Fruit fly (Drosophila melanogaster) Kc167 (cell line): Measurements from ENCODE around the gene Glut4EF.

Experiments used
- Myc ChIP-seq: fragments of >200 bp; optimal IDR thresholded peaks from 2 replicates; lab custom pipeline; 2017; ENCODE audit warnings: missing external identifiers
- Sin3A ChIP-seq: fragments of >200 bp; optimal IDR thresholded peaks from 2 replicates; lab custom pipeline; 2018; ENCODE audit warnings: missing external identifiers
- h ChIP-seq: fragments of >200 bp; optimal IDR thresholded peaks from 3 replicates; lab custom pipeline; 2018; ENCODE audit warnings: missing external identifiers
- insv ChIP-seq: fragments of >200 bp; optimal IDR thresholded peaks from 3 replicates; lab custom pipeline; 2018; ENCODE audit warnings: missing external identifiers
- psq ChIP-seq: fragments of >200 bp; optimal IDR thresholded peaks from 2 replicates; lab custom pipeline; 2017; ENCODE audit warnings: missing external identifiers
- ttk ChIP-seq: sonication (Bioruptor generic); optimal IDR thresholded peaks from 2 replicates; lab custom pipeline; 2017; ENCODE audit warnings: missing external identifiers

Glut4EF gene

DNA sequence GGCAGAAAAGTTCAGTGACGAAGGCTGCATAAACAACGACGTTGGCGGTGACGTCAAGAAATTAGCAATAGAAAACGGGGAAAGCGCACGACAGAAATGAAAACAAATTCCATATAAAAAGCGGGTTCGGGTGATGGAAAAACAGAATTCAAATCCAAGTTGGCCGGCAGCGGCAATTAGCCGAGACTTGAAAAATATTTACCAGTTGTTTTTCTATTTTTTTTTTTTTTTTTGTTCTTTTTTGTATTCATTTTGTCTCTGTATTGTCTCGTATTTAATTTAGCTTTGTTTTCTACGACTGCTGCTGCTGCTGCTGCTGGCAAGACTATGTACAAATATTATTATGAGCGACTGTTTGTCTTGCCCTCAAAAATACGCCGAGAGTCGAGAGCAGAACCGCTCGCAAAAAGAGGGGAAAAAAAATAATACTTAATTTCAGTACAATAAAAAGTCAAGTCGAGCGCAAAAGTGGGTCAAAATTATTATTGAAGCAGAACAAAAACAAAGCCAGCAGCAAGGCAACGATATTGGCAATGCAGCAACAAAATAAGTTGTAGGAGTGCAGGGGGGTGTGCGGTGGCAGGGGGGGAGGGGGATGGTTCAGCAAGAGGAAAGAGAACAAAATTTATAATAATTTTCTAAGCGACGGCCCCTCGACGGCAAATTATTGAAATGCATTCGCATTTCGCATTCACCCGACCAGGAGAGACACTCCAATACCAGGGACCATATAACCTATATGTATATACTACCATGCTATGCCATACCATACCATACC lies 59.7 kb downstream of the Glut4EF start:
- no peak for TF ChIP-seq psq
- no peak for TF ChIP-seq Sin3A (lab: Kevin White, UChicago)
- TF ChIP-seq h, result no peak
- no peak for TF ChIP-seq insv (lab: Kevin White, UChicago)
- TF ChIP-seq ttk (lab: Kevin White, UChicago), result no peak

DNA sequence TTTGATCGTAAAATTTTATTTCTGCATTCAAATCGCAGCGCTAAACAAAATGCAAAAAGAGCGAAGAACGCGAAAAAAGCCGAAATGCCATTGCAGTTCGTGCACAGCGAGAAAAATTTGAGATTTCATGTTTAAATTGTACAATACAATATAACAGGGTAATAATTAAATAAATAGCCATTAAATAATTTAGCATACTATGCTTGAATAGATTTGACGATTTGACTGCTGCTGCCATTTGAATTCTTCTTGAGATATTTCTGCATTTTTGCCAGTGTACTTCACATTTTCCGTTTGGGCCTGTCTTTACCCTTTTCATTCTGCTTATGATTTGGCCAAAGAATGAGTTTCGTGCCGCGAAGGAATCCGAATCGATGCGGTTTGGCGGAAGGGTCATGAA lies 60.4 kb downstream of the Glut4EF start:
- TF ChIP-seq psq (no peak), h (no peak), insv (lab: Kevin White, UChicago) (no peak), ttk (lab: Kevin White, UChicago) (no peak), Myc (lab: Kevin White, UChicago) (no peak), Sin3A (lab: Kevin White, UChicago) (no peak)

DNA sequence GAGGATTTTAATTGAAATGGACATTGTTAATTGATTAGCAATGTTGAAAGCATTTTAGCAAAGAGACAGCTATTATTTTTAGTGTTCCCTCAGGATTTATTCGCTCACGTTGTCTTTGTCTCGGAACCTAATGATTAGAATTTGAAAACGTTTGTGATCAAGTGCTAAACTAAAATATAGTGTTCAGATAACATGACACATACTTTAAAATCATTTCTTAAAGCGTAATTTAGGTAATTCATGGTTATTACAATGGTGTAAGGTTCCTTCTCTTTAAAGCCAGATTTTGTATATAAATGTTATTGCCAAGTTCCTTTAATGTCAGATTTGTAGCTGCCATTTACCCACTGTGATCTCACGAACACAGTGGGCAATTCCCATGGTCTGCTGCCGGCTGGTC lies 62.7 kb downstream of the Glut4EF start:
- TF ChIP-seq Sin3A (lab: Kevin White, UChicago), result no peak
- no peak for TF ChIP-seq psq
- TF ChIP-seq insv (lab: Kevin White, UChicago), result no peak

DNA sequence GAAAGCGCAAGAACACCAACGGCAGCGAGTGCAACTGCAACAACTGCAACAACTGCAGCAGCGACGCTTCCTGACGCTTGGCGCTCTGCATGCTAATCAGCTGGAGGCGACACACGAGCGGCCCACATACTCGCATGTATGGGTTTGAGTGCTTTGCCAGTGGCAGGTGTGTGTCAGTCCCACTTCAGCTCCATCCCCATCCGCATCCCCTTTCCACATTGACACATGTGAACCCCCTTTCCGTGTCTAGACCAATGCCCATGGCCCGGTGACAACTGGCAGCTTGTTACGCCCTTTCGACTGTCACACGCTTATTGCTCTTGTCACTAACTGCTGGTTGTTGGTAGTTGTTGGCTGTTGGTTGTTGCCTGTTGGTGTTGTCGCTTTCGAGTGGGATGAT lies 63.1 kb downstream of the Glut4EF start:
- TF ChIP-seq Myc (lab: Kevin White, UChicago), result no peak
- TF ChIP-seq Sin3A (lab: Kevin White, UChicago), result no peak
- no peak for TF ChIP-seq ttk (lab: Kevin White, UChicago)
- no peak for TF ChIP-seq h
- no peak for TF ChIP-seq insv (lab: Kevin White, UChicago)
- TF ChIP-seq psq, result no peak

DNA sequence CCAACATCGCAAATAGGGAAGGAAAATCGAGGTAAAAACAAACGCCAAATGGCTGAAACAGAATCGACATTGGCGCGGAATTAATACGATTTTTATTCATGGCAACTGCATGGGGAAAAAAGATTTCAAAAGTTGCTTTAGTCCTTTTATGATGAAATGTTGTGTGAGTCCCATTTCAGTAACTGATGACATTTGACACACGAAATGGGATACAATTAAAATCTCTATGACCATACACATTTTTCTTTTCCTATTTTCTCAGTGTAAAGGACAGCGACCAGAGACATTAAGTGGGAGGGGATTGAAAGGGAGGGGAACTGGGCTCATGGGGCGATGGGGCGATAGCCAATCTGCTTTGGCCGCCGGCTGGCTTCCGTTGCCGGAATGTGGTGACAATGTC lies 64.0 kb downstream of the Glut4EF start:
- TF ChIP-seq ttk (lab: Kevin White, UChicago) (no peak), psq (no peak), insv (lab: Kevin White, UChicago) (no peak), h (no peak), Myc (lab: Kevin White, UChicago) (no peak), Sin3A (lab: Kevin White, UChicago) (no peak)

DNA sequence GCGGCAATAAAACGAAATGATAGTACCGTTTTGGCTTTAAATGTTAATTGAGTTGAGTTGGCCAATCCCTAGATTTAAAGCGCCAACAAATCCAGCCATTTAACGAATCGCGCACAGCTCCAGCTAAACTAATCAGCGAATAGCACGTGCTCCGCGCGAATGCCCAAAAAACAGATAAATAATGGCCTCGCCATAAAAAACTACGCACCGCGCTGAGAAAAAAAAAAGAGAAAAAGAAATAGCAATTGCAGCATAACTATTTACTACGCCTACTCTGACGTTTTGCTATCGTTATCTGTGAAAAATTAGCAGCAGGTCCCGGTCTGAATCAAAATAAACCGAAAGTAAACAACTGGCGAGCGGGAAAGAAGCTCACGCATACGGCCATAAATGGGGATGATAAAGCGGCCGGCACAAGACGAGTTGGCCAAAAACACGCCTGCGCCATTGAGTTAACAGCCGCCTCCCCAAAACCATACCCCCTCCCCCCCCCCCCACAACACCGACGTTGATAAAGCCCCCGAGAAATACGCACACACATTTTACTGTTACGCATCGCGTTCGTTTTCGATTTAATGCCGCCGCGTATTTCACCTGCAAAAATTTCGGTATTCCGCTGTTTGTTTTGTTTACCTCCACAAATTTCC lies 65.0 kb downstream of the Glut4EF start:
- TF ChIP-seq Sin3A (lab: Kevin White, UChicago) (no peak), Myc (lab: Kevin White, UChicago) (no peak), ttk (lab: Kevin White, UChicago) (no peak), psq (no peak), h (no peak), insv (lab: Kevin White, UChicago) (no peak)

DNA sequence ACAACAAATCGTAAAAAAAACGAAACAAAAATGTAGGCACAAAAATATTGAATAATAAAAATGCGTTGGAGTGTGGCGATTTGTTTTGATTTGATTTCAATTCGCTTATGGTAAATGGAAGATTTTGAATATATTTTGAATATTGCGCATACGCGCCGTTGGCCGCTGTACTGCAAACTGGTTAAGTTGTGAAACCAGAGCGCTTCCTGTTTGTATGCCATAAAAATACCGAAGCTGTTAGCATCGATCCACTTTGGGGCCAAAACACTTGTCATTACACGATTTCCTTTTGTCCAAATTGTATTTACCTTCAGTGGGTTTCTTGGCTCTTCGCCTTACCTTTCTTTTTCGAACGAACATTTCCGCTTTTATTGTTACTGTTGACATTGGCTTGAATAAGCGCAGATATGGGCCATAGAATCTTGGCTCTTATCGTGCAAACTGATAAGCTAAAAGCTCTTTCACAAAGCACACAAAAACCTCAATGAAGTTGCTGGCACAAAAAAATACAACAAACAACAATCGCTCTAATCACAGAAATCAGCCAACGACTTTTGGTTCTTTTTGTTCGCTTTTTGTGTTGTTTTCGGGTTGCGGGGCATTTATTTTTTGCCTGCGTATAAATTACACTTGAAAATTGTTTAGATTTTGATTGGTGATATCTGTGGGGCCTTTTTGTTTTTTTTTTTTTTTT lies 66.2 kb downstream of the Glut4EF start:
- TF ChIP-seq ttk (lab: Kevin White, UChicago) (no peak), insv (lab: Kevin White, UChicago) (no peak), Myc (lab: Kevin White, UChicago) (no peak), psq (no peak), Sin3A (lab: Kevin White, UChicago) (no peak), h (no peak)

DNA sequence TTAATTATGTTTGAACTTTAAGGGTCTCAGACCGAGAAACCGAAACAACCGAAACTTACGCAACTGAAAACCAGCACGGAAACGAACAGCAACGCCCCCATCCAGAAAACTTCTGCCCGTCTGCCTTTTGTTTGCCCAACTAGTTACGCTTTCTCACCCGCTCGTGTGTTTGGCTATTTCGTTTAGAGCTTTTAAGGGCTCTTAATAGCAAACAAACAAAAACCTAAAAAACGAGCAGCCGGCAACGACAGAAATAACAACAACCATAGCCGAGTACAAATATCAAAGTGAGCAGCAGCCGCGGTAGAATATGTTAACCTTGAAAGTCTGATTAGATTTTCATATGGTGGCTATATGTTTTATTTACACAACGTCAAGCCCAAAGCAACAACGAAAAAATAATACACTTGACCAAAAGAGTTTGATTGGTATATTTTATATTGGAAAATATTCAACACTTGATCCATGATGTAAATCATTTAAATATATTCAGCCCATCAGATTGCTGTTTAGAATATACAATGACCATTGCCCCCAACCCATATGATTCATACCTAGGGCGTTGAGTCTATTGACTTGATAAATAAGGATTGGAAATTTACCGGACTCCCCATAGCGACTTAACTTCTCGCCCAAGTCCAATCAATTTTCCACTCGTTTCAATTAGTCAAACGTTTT lies 70.0 kb downstream of the Glut4EF start:
- TF ChIP-seq Myc (lab: Kevin White, UChicago) (no peak), psq (no peak), h (no peak), insv (lab: Kevin White, UChicago) (no peak), Sin3A (lab: Kevin White, UChicago) (no peak)

DNA sequence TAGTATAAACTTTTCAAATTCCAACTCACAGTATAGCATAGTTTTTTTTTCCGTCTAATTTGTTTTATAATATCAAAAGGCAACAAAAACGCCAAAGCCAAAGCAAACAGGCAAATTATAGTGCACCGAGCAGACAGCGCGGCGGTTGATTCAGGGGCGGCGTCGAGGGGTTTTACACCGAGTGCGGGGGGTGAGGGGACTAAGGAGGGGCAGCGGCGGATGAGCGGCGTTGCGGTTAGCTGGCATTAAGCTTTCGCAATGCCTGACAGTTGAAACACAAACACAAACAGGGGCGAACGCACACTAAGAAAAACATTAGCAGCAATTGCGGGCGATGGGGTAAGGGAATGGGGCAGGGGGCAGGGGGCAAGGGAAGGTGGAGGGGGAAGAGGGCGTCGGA lies 72.0 kb downstream of the Glut4EF start:
- TF ChIP-seq h (no peak), psq (no peak), ttk (lab: Kevin White, UChicago) (no peak), Sin3A (lab: Kevin White, UChicago) (no peak), Myc (lab: Kevin White, UChicago) (no peak), insv (lab: Kevin White, UChicago) (no peak)

DNA sequence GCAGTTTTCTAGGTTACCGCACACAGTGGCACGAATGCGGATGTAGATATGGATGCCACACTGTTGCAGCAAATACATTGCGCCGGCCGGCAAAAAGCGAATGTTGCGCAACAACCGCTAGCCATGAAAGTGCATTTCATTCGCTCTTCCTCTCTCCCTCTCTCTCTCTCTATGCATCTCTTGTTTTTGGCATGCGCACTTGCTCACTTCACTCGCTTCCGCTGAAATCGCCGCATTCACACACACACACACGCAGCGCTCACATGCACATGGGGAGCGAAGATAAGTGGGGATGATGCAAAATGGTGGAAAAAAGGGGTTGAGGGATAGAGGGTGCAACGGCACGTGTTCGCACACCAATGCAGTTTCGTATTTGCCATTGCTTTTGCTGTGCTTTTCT lies 75.4 kb downstream of the Glut4EF start:
- TF ChIP-seq insv (lab: Kevin White, UChicago) (no peak), psq (no peak), h (no peak), Sin3A (lab: Kevin White, UChicago) (no peak), Myc (lab: Kevin White, UChicago) (no peak), ttk (lab: Kevin White, UChicago) (no peak)

DNA sequence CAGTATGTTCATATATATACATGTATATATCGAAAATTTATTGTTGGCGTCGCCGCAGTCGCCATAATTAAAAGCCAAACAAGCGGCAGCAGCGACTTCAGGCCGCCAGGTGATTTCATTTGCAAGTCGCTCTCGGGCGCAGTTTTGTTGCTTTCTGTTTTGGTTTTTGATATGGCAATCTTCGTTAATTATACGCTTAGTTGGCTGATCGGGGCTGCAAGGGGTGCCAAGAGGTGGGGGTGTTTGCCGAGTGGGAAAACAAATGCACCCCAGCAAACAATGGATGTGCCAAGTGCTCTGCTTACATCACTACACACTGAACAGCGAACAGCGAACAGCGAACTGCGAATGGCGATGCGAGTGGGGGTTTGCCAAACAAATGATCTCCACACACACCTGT lies 76.5 kb downstream of the Glut4EF start:
- TF ChIP-seq Myc (lab: Kevin White, UChicago) (no peak), ttk (lab: Kevin White, UChicago) (no peak), insv (lab: Kevin White, UChicago) (no peak), h (no peak), psq (no peak), Sin3A (lab: Kevin White, UChicago) (no peak)

DNA sequence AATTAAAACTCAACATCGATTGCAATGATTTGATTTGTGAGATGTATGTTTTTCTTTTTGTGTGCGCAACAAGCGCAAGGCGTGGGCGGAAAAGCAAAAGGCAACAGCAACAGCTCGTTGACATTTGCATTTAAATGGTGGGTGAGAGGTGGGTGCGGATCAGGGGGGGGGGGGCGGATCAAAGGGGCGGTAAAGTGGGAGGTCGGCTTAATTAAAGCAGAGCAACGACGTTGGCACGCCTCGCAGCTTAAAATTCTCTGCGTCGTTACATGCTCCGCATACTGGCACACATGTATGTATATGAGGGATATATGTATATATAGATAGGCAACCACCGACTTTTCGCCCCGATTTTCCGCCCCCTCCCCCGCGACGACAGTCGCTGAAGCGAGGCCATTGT lies 77.2 kb downstream of the Glut4EF start:
- TF ChIP-seq ttk (lab: Kevin White, UChicago) (no peak), psq (no peak), Sin3A (lab: Kevin White, UChicago) (no peak), insv (lab: Kevin White, UChicago) (no peak), h (no peak), Myc (lab: Kevin White, UChicago) (no peak)
